Worm (Caenorhabditis elegans) whole organism, early embryonic: Measurements from ENCODE around the gene pir-2.

Source experiments
- F13C5.2 ChIP-seq: sonication (generic microtip); optimal IDR thresholded peaks from 2 replicates; lab custom pipeline; 2017; ENCODE audit warnings: mild to moderate bottlenecking, missing genetic modification characterization, inconsistent platforms, missing compliant biosample characterization
- aly-1 ChIP-seq: sonication (generic microtip); optimal IDR thresholded peaks from 2 replicates; lab custom pipeline; 2016; ENCODE audit warnings: missing genetic modification characterization, missing compliant biosample characterization
- ama-1 ChIP-seq: fragments of 150-350 bp; optimal IDR thresholded peaks from 2 replicates; lab custom pipeline; 2014
- ets-7 ChIP-seq: sonication (generic microtip); optimal IDR thresholded peaks from 2 replicates; lab custom pipeline; 2016; ENCODE audit warnings: missing genotype, missing genetic modification characterization, missing compliant biosample characterization
- flt-1 ChIP-seq: fragments of 200-800 bp; sonication (Bioruptor generic); IDR thresholded peaks from 2 replicates; pipeline ENCODE4 v1.3.6; 2022; ENCODE audit warnings: missing genetic modification characterization, missing compliant biosample characterization
- hmbx-1 ChIP-seq: sonication (generic microtip); optimal IDR thresholded peaks from 2 replicates; lab custom pipeline; 2016; ENCODE audit warnings: mild to moderate bottlenecking, missing genetic modification characterization, missing compliant biosample characterization
- sea-1 ChIP-seq: fragments of 200-800 bp; sonication (Bioruptor generic); conservative IDR thresholded peaks from 2 replicates; pipeline ENCODE4 v1.3.6; 2022; ENCODE audit warnings: missing genetic modification characterization, missing compliant biosample characterization
- tbx-37 ChIP-seq: fragments of 200-800 bp; sonication (Bioruptor generic); conservative IDR thresholded peaks from 2 replicates; pipeline ENCODE4 v1.3.6; 2022; ENCODE audit warnings: missing genetic modification reagents, missing genetic modification characterization, missing compliant biosample characterization

DNA sequence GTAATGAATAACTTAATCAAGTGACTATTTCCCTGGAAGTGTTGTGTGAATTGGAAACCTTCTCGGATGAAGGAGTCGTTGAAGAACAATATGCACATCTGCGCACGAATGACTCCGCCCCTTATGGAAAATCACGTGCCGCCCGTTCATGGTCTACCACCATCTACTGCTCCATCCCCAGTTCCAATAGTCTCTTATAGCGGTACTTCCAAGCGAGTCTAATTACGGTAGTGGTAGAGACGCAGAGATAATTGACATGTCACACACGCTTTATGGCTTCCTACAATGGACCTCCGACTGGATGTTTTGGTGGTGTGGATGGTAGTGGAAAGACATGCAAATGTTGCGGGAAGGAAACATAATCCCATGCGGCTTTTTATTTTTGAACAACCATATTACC is 7.5 kb upstream of the pir-2 start:
- TF ChIP-seq ama-1 (no peak), F13C5.2 (tag; lab: Kevin White, UChicago) (no peak), ets-7 (tag; lab: Kevin White, UChicago) (no peak), sea-1 (GFP tag; lab: Robert Waterston, UW) (no peak), aly-1 (tag; lab: Kevin White, UChicago) (no peak), flt-1 (0 out of 2 replicates have a peak, but pooled peaks have one; percentile 36), hmbx-1 (no peak), tbx-37 (GFP tag; lab: Robert Waterston, UW) (no peak)
